Fruit fly (Drosophila melanogaster) whole organism, prepupa: ENCODE results near the gene CG11438.

ENCODE experiments used
- CG11902 ChIP-seq: fragments of 200-800 bp; sonication (Bioruptor generic); optimal IDR thresholded peaks from 3 replicates; lab custom pipeline; 2016; ENCODE audit warnings: missing biosample characterization, missing genetic modification characterization
- CG1621 ChIP-seq: fragments of 200-800 bp; sonication (Bioruptor generic); optimal IDR thresholded peaks from 3 replicates; lab custom pipeline; 2018; ENCODE audit warnings: missing biosample characterization, mild to moderate bottlenecking, missing genetic modification characterization
- CG16779 ChIP-seq: fragments of 200-800 bp; sonication (Bioruptor generic); optimal IDR thresholded peaks from 3 replicates; lab custom pipeline; 2017; ENCODE audit warnings: missing biosample characterization, mild to moderate bottlenecking, missing genetic modification characterization
- CG3032 ChIP-seq: fragments of 200-800 bp; optimal IDR thresholded peaks from 2 replicates; lab custom pipeline; 2019; ENCODE audit warnings: missing biosample characterization, mild to moderate bottlenecking, missing genetic modification characterization, moderate library complexity
- CG31627 ChIP-seq: fragments of 200-800 bp; sonication (Bioruptor generic); optimal IDR thresholded peaks from 3 replicates; lab custom pipeline; 2016; ENCODE audit warnings: missing biosample characterization, missing genetic modification characterization
- CG34406 ChIP-seq: fragments of 200-800 bp; sonication (Bioruptor generic); optimal IDR thresholded peaks from 3 replicates; lab custom pipeline; 2016; ENCODE audit warnings: missing biosample characterization, missing genetic modification characterization
- CG3919 ChIP-seq: fragments of 200-800 bp; sonication (Bioruptor generic); optimal IDR thresholded peaks from 3 replicates; lab custom pipeline; 2016; ENCODE audit warnings: missing biosample characterization, missing genetic modification characterization
- CG4318 ChIP-seq: fragments of 200-800 bp; sonication (Bioruptor generic); optimal IDR thresholded peaks from 3 replicates; lab custom pipeline; 2017; ENCODE audit warnings: missing biosample characterization, mild to moderate bottlenecking, missing genetic modification characterization
- CG6163 ChIP-seq: fragments of 200-800 bp; sonication (Bioruptor generic); IDR thresholded peaks from 3 replicates; pipeline ENCODE4 v1.3.6; 2022; ENCODE audit warnings: missing biosample characterization, missing genetic modification characterization
- CG6276 ChIP-seq: fragments of 200-800 bp; sonication (Bioruptor generic); optimal IDR thresholded peaks from 2 replicates; lab custom pipeline; 2017; ENCODE audit warnings: missing biosample characterization, mild to moderate bottlenecking, missing genetic modification characterization
- CG6792 ChIP-seq: fragments of 200-800 bp; sonication (Bioruptor generic); optimal IDR thresholded peaks from 3 replicates; lab custom pipeline; 2016; ENCODE audit warnings: missing biosample characterization, missing genetic modification characterization
- CG6808 ChIP-seq: fragments of 200-800 bp; sonication (Bioruptor generic); optimal IDR thresholded peaks from 3 replicates; lab custom pipeline; 2017; ENCODE audit warnings: missing biosample characterization, missing genetic modification characterization, mild to moderate bottlenecking, moderate library complexity, missing genetic modification reagents
- CG7368 ChIP-seq: fragments of 200-800 bp; sonication (Bioruptor generic); optimal IDR thresholded peaks from 3 replicates; lab custom pipeline; 2016; ENCODE audit warnings: missing biosample characterization, missing genetic modification characterization
- CG8119 ChIP-seq: fragments of 200-800 bp; sonication (Bioruptor generic); IDR thresholded peaks from 3 replicates; pipeline ENCODE4 v1.3.6; 2022; ENCODE audit warnings: missing biosample characterization, missing genetic modification characterization
- CG8319 ChIP-seq: fragments of 200-800 bp; sonication (Bioruptor generic); optimal IDR thresholded peaks from 3 replicates; lab custom pipeline; 2016; ENCODE audit warnings: missing biosample characterization, missing genetic modification characterization
- CG8632 ChIP-seq: fragments of 200-800 bp; sonication (Bioruptor generic); optimal IDR thresholded peaks from 3 replicates; lab custom pipeline; 2016; ENCODE audit warnings: missing biosample characterization, missing genetic modification characterization
- Eip78C ChIP-seq: fragments of 200-800 bp; sonication (Bioruptor generic); peaks from one replicate; lab custom pipeline; 2016; ENCODE audit warnings: missing biosample characterization, missing genetic modification characterization
- Ets96B ChIP-seq: fragments of 200-800 bp; optimal IDR thresholded peaks from 2 replicates; lab custom pipeline; 2019; ENCODE audit warnings: missing biosample characterization, mild to moderate bottlenecking, missing genetic modification characterization, moderate library complexity
- Gug ChIP-seq: fragments of 200-800 bp; sonication (Bioruptor generic); IDR thresholded peaks from 2 replicates; pipeline ENCODE4 v1.3.6; 2022; ENCODE audit warnings: missing biosample characterization, missing genetic modification characterization
- Hr38 ChIP-seq: sonication (Bioruptor generic); optimal IDR thresholded peaks from 2 replicates; lab custom pipeline; 2016; ENCODE audit warnings: missing biosample characterization, missing genetic modification characterization
- Hr4 ChIP-seq: fragments of 200-800 bp; sonication (Bioruptor generic); optimal IDR thresholded peaks from 3 replicates; lab custom pipeline; 2016; ENCODE audit warnings: missing biosample characterization, missing genetic modification characterization
- OdsH ChIP-seq: fragments of 200-800 bp; sonication (Bioruptor generic); optimal IDR thresholded peaks from 3 replicates; lab custom pipeline; 2016; ENCODE audit warnings: missing biosample characterization, missing genetic modification characterization
- Smox ChIP-seq: fragments of 200-800 bp; sonication (Bioruptor generic); optimal IDR thresholded peaks from 3 replicates; lab custom pipeline; 2016; ENCODE audit warnings: missing biosample characterization, missing genetic modification characterization
- Sox102F ChIP-seq: fragments of 200-800 bp; sonication (Bioruptor generic); optimal IDR thresholded peaks from 2 replicates; lab custom pipeline; 2016; ENCODE audit warnings: missing biosample characterization, mild to moderate bottlenecking, missing genetic modification characterization
- Sox14 ChIP-seq: fragments of 200-800 bp; sonication (Bioruptor generic); optimal IDR thresholded peaks from 3 replicates; lab custom pipeline; 2016; ENCODE audit warnings: missing biosample characterization, missing genetic modification characterization
- Sox15 ChIP-seq: fragments of 200-800 bp; sonication (Bioruptor generic); optimal IDR thresholded peaks from 3 replicates; lab custom pipeline; 2016; ENCODE audit warnings: missing biosample characterization, missing genetic modification characterization
- achi ChIP-seq: fragments of 200-800 bp; sonication (Bioruptor generic); optimal IDR thresholded peaks from 3 replicates; lab custom pipeline; 2016; ENCODE audit warnings: missing biosample characterization, missing genetic modification characterization
- cyc ChIP-seq: fragments of 200-800 bp; sonication (Bioruptor generic); optimal IDR thresholded peaks from 3 replicates; lab custom pipeline; 2016; ENCODE audit warnings: missing biosample characterization, missing genetic modification characterization
- dac ChIP-seq: fragments of 200-800 bp; sonication (Bioruptor generic); optimal IDR thresholded peaks from 2 replicates; lab custom pipeline; 2017; ENCODE audit warnings: missing biosample characterization, mild to moderate bottlenecking, missing genetic modification characterization
- dsx ChIP-seq: fragments of 200-800 bp; optimal IDR thresholded peaks from 3 replicates; lab custom pipeline; 2019; ENCODE audit warnings: missing biosample characterization, mild to moderate bottlenecking, missing genetic modification characterization, moderate library complexity; ENCODE audit not compliant: poor library complexity, severe bottlenecking
- eg ChIP-seq: fragments of 200-800 bp; sonication (Bioruptor generic); IDR thresholded peaks from 3 replicates; pipeline ENCODE4 v1.3.6; 2022; ENCODE audit warnings: missing biosample characterization, missing genetic modification characterization
- fkh ChIP-seq: fragments of 200-800 bp; sonication (Bioruptor generic); optimal IDR thresholded peaks from 3 replicates; lab custom pipeline; 2017; ENCODE audit warnings: missing biosample characterization, mild to moderate bottlenecking, missing genetic modification characterization, moderate library complexity
- lz ChIP-seq: fragments of 200-800 bp; sonication (Bioruptor generic); optimal IDR thresholded peaks from 3 replicates; lab custom pipeline; 2016; ENCODE audit warnings: missing biosample characterization, missing genetic modification characterization
- net ChIP-seq: fragments of 200-800 bp; sonication (Bioruptor generic); optimal IDR thresholded peaks from 3 replicates; lab custom pipeline; 2016; ENCODE audit warnings: missing biosample characterization, missing genetic modification characterization
- pdm3 ChIP-seq: fragments of 200-800 bp; sonication (Bioruptor generic); optimal IDR thresholded peaks from 3 replicates; lab custom pipeline; 2016; ENCODE audit warnings: missing biosample characterization, missing genetic modification characterization
- spab ChIP-seq: fragments of 200-800 bp; sonication (Bioruptor generic); optimal IDR thresholded peaks from 2 replicates; lab custom pipeline; 2017; ENCODE audit warnings: missing biosample characterization, mild to moderate bottlenecking, missing genetic modification characterization, missing genetic modification reagents
- svp ChIP-seq: fragments of 200-800 bp; sonication (Bioruptor generic); peaks from one replicate; lab custom pipeline; 2016; ENCODE audit warnings: missing biosample characterization, missing genetic modification characterization
- vri ChIP-seq: fragments of 200-800 bp; sonication (Bioruptor generic); optimal IDR thresholded peaks from 3 replicates; lab custom pipeline; 2016; ENCODE audit warnings: missing biosample characterization, mild to moderate bottlenecking, missing genetic modification characterization

CG11438 gene

DNA sequence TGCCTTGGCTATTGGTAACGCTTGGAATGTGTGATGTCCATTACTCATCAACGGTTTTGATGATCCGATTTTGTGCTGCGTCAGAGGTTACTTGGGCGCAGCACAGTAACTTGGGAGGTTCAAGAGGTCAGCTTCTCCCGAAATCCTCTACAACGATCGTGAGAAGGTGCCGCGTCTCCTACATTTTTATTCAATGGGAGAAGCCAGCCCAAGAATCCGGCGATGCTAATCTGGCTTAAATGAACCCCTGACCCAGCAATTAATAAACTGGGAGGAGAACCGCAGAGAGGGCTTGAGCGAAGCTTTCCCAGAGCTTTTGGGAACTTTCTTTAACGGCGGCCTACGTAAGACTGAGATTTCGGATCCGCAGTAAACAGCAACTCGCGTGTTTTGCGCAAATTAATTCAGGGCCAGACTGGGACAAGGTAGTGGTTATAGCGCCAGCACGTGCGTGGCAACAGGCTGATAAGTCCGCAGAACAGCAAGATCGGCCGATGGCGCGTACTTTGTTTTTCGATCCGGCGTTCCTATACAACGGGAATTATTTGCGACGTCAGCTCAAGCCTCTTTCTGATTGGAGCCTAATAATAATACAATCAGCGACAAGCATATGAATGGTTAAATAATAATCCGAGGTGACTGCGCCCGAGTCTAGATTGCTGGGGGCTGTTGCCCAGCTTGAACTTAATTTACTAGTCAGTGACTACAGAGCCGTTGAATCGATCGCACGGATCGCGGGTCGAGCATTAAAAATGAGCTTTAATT is 8.8 kb downstream of the CG11438 start, which contains the start of gene CG11425:
Gene CG11425 (plus strand): TSS at position 715 of the 765 bp plus-strand sequence.
- TF ChIP-seq vri (GFP tag; lab: Kevin White, UChicago) (peak; percentile 29), Hr38 (GFP tag; lab: Kevin White, UChicago) (no peak), CG11902 (GFP tag; lab: Kevin White, UChicago) (no peak), CG1621 (tag; lab: Kevin White, UChicago) (no peak), CG3919 (GFP tag; lab: Kevin White, UChicago) (no peak), svp (GFP tag; lab: Kevin White, UChicago) (peak; percentile 97), lz (GFP tag; lab: Kevin White, UChicago) (no peak), CG6276 (no peak), CG8119 (GFP tag; lab: Robert Waterston, UW) (no peak), CG6808 (GFP tag; lab: Kevin White, UChicago) (no peak), Ets96B (tag; lab: Kevin White, UChicago) (no peak), spab (GFP tag; lab: Kevin White, UChicago) (no peak), eg (GFP tag; lab: Robert Waterston, UW) (no peak), CG8632 (GFP tag; lab: Kevin White, UChicago) (no peak), CG16779 (no peak), CG4318 (GFP tag; lab: Kevin White, UChicago) (no peak), net (GFP tag; lab: Kevin White, UChicago) (no peak)
- TF ChIP-seq, all 60 proteins: peak for 2

DNA sequence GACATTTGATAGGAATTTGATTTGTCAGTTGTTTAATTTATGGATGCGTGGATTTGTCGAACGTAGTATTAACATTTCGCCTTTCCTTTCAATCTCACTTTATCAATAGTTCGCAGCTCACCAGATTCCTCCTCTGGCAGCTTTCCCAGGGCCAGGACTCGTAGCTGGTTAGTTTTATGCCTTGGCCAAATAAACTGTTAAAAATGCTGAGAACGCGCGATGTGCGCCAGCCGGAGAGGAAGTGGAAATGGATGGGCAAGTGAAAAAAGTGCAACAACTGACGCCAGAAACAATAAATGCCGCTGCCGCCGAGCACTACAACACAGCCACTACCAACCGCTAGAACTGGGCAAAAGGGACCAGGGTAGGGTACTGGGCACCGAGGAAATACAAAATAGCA is 18.0 kb downstream of the CG11438 start:
- TF ChIP-seq Sox15 = no peak
- TF ChIP-seq cyc = no peak
- TF ChIP-seq fkh (GFP tag; lab: Kevin White, UChicago) = no peak
- TF ChIP-seq CG31627 = no peak
- no peak for TF ChIP-seq Hr38 (GFP tag; lab: Kevin White, UChicago)
- TF ChIP-seq Gug (GFP tag; lab: Robert Waterston, UW) = no peak
- no peak for TF ChIP-seq CG3919 (GFP tag; lab: Kevin White, UChicago)
- TF ChIP-seq CG7368 (GFP tag; lab: Kevin White, UChicago) = no peak
- TF ChIP-seq dsx (GFP tag; lab: Kevin White, UChicago) = no peak
- TF ChIP-seq CG6163 (GFP tag; lab: Robert Waterston, UW) = no peak
- TF ChIP-seq Sox102F (GFP tag; lab: Kevin White, UChicago) = no peak
- TF ChIP-seq lz (GFP tag; lab: Kevin White, UChicago) = no peak

DNA sequence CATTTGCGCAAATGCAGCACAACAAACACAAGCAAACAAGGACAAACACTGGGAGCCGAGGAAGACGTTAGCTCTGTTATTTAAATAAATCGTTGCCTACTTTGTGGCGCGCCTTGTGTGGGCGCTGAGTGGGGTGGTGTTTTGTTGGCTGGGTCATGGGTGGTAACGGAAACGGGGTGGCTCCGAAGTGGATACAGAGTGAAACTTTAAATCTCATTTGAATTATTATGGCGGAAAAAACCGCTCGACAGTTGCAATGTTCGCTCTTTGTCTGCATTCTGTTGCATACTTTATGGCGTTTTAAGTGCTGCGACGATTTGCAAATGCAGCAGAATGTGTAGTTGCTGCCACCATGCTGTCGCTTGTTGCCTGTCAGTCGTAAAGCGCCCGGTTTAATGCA is 32.2 kb downstream of the CG11438 start:
- TF ChIP-seq svp (GFP tag; lab: Kevin White, UChicago) = no peak

DNA sequence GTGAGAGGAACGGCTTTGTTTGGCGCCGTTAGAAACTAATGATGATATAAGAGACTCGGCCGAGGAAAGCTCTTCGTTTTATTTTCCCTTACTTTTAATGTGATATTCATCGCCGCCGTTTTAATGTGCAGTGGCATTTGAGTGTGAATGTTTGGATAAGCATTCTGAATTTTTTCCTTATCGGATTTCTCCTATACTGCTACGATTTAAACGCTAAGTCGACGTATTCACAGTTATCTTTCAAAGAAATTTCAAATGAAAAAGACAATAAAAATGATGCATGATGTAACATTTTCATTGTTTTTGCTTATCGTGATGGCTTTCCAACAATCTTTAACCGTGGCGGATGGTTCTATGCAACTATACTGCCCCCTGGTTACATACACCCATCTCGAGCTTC is 35.9 kb downstream of the CG11438 start, which contains the start of gene CG43312:
Gene CG43312 (plus strand): TSS at position 301 of the 400 bp plus-strand sequence.
- no peak for TF ChIP-seq achi (GFP tag; lab: Kevin White, UChicago)
- TF ChIP-seq OdsH (GFP tag; lab: Kevin White, UChicago) = no peak
- TF ChIP-seq CG34406 = no peak
- TF ChIP-seq pdm3 (GFP tag; lab: Kevin White, UChicago) = no peak
- TF ChIP-seq CG8319 = no peak
- TF ChIP-seq dac (GFP tag; lab: Kevin White, UChicago) = no peak
- no peak for TF ChIP-seq Ets96B (tag; lab: Kevin White, UChicago)
- no peak for TF ChIP-seq CG16779
- TF ChIP-seq Gug (GFP tag; lab: Robert Waterston, UW) = no peak
- TF ChIP-seq CG6792 (GFP tag; lab: Kevin White, UChicago) = no peak
- TF ChIP-seq CG6163 (GFP tag; lab: Robert Waterston, UW) = no peak
- TF ChIP-seq Hr4 (GFP tag; lab: Kevin White, UChicago) = no peak
- TF ChIP-seq CG4318 (GFP tag; lab: Kevin White, UChicago) = no peak
- TF ChIP-seq Smox (GFP tag; lab: Kevin White, UChicago) = no peak
- TF ChIP-seq spab (GFP tag; lab: Kevin White, UChicago) = no peak
- TF ChIP-seq Eip78C = no peak
- TF ChIP-seq CG1621 (tag; lab: Kevin White, UChicago) = no peak
- no peak for TF ChIP-seq CG3032
- no peak for TF ChIP-seq Sox14 (GFP tag; lab: Kevin White, UChicago)
